Fruit fly (Drosophila melanogaster) whole organism, adult: ENCODE results near the gene ND-42.

Source experiments
- CG11617 ChIP-seq: fragments of 200-800 bp; sonication (Bioruptor generic); optimal IDR thresholded peaks from 2 replicates; lab custom pipeline; 2017; ENCODE audit warnings: mild to moderate bottlenecking, missing biosample characterization, missing genetic modification reagents, missing genetic modification characterization
- CG12768 ChIP-seq: fragments of 200-800 bp; sonication (Bioruptor generic); optimal IDR thresholded peaks from 2 replicates; lab custom pipeline; 2017; ENCODE audit warnings: missing biosample characterization, missing genetic modification characterization, mild to moderate bottlenecking, moderate library complexity, missing genetic modification reagents
- CG14711 ChIP-seq: fragments of 200-800 bp; sonication (Bioruptor generic); optimal IDR thresholded peaks from 2 replicates; lab custom pipeline; 2018; ENCODE audit warnings: missing biosample characterization, mild to moderate bottlenecking, missing genetic modification characterization, moderate library complexity
- CG1620 ChIP-seq: fragments of 200-800 bp; sonication (Bioruptor generic); optimal IDR thresholded peaks from 2 replicates; lab custom pipeline; 2016; ENCODE audit warnings: missing biosample characterization, missing genetic modification characterization
- CG33017 ChIP-seq: fragments of 200-800 bp; sonication (Bioruptor generic); optimal IDR thresholded peaks from 2 replicates; lab custom pipeline; 2018; ENCODE audit warnings: missing biosample characterization, mild to moderate bottlenecking, missing genetic modification characterization, moderate library complexity
- CG5204 ChIP-seq: fragments of 200-800 bp; sonication (Bioruptor generic); optimal IDR thresholded peaks from 2 replicates; lab custom pipeline; 2016; ENCODE audit warnings: missing biosample characterization, missing genetic modification characterization
- CG7045 ChIP-seq: fragments of 200-800 bp; sonication (Bioruptor generic); optimal IDR thresholded peaks from 2 replicates; lab custom pipeline; 2017; ENCODE audit warnings: missing biosample characterization, mild to moderate bottlenecking, missing genetic modification characterization
- CG7101 ChIP-seq: fragments of 200-800 bp; sonication (Bioruptor generic); optimal IDR thresholded peaks from 2 replicates; lab custom pipeline; 2018; ENCODE audit warnings: missing biosample characterization, mild to moderate bottlenecking, missing genetic modification characterization, moderate library complexity
- Clk ChIP-seq: fragments of 200-800 bp; sonication (Bioruptor generic); optimal IDR thresholded peaks from 2 replicates; lab custom pipeline; 2017; ENCODE audit warnings: missing biosample characterization, missing genetic modification characterization
- Crg-1 ChIP-seq: fragments of 200-800 bp; sonication (Bioruptor generic); optimal IDR thresholded peaks from 2 replicates; lab custom pipeline; 2016; ENCODE audit warnings: missing biosample characterization, missing genetic modification characterization
- Hr96 ChIP-seq: fragments of 200-800 bp; sonication (Bioruptor generic); optimal IDR thresholded peaks from 2 replicates; lab custom pipeline; 2016; ENCODE audit warnings: missing biosample characterization, missing genetic modification characterization
- Mnt ChIP-seq: fragments of 200-800 bp; sonication (Bioruptor generic); optimal IDR thresholded peaks from 2 replicates; lab custom pipeline; 2016; ENCODE audit warnings: missing biosample characterization, mild to moderate bottlenecking, missing genetic modification characterization
- bab1 ChIP-seq: fragments of 200-800 bp; sonication (Bioruptor generic); optimal IDR thresholded peaks from 3 replicates; lab custom pipeline; 2019; ENCODE audit warnings: missing biosample characterization, mild to moderate bottlenecking, missing genetic modification characterization, moderate library complexity
- cic ChIP-seq: fragments of 200-800 bp; sonication (Bioruptor generic); optimal IDR thresholded peaks from 2 replicates; lab custom pipeline; 2017; ENCODE audit warnings: missing biosample characterization, mild to moderate bottlenecking, missing genetic modification characterization, moderate library complexity
- cnc ChIP-seq, 2 experiments: fragments of >200 bp; optimal IDR thresholded peaks; 2 replicates each; lab custom pipeline; 2017
- kay ChIP-seq: fragments of 200-800 bp; sonication (Bioruptor generic); peaks from one replicate; lab custom pipeline; 2016; ENCODE audit warnings: missing biosample characterization, missing genetic modification characterization, borderline replicate concordance
- ovo ChIP-seq: fragments of 200-800 bp; sonication (Bioruptor generic); optimal IDR thresholded peaks from 2 replicates; lab custom pipeline; 2016; ENCODE audit warnings: missing biosample characterization, missing genetic modification characterization
- pad ChIP-seq: fragments of 200-800 bp; sonication (Bioruptor generic); optimal IDR thresholded peaks from 3 replicates; lab custom pipeline; 2017; ENCODE audit warnings: missing biosample characterization, missing genetic modification characterization, mild to moderate bottlenecking, moderate library complexity, missing genetic modification reagents
- tj ChIP-seq: fragments of 200-800 bp; sonication (Bioruptor generic); optimal IDR thresholded peaks from 3 replicates; lab custom pipeline; 2017; ENCODE audit warnings: missing biosample characterization, mild to moderate bottlenecking, missing genetic modification characterization, moderate library complexity
- toe ChIP-seq: fragments of 200-800 bp; sonication (Bioruptor generic); optimal IDR thresholded peaks from 2 replicates; lab custom pipeline; 2016; ENCODE audit warnings: missing biosample characterization, missing genetic modification characterization

Gene ND-42

dm6 chr3R:22026922-22027742 lies at the start of gene ND-42, which contains the start of gene Cchl:
ND-42 (plus strand) TSS chr3R:22027709.
Cchl (minus strand) TSS chr3R:22027480.
- TF ChIP-seq cnc (optimal IDR thresholded peaks at IDR 0.05; lab: Kevin White, UChicago) (no peak), CG5204 (GFP tag; lab: Kevin White, UChicago) (no peak), Clk (peak; percentile 57), toe (GFP tag; lab: Kevin White, UChicago) (no peak), CG12768 (GFP tag; lab: Kevin White, UChicago) (peak; percentile 93), CG14711 (tag; lab: Kevin White, UChicago) (peak; percentile 93), CG33017 (tag; lab: Kevin White, UChicago) (peak; percentile 81), CG7101 (tag; lab: Kevin White, UChicago) (peak; percentile 91), CG1620 (peak; percentile 88), CG11617 (GFP tag; lab: Kevin White, UChicago) (peak; percentile 94), pad (peak; percentile 84), ovo (GFP tag; lab: Kevin White, UChicago) (peak; percentile 69), cic (GFP tag; lab: Kevin White, UChicago) (peak; percentile 47), CG7045 (GFP tag; lab: Kevin White, UChicago) (peak; percentile 84), Mnt (peak; percentile 82), tj (GFP tag; lab: Kevin White, UChicago) (peak; percentile 63), Crg-1 (GFP tag; lab: Kevin White, UChicago) (peak; percentile 91), bab1 (GFP tag; lab: Kevin White, UChicago) (peak; percentile 84), kay (GFP tag; lab: Kevin White, UChicago) (no peak), Hr96 (no peak)

- no peak for TF ChIP-seq CG1620
- TF ChIP-seq tj (GFP tag; lab: Kevin White, UChicago): peak; percentile 82
- no peak for TF ChIP-seq Crg-1 (GFP tag; lab: Kevin White, UChicago)
- TF ChIP-seq cnc (optimal IDR thresholded peaks at IDR 0.05; lab: Kevin White, UChicago): no peak
- TF ChIP-seq CG5204 (GFP tag; lab: Kevin White, UChicago): no peak
- TF ChIP-seq CG12768 (GFP tag; lab: Kevin White, UChicago): peak; percentile 19
- no peak for TF ChIP-seq ovo (GFP tag; lab: Kevin White, UChicago)
- no peak for TF ChIP-seq Mnt
- peak; percentile 30 for TF ChIP-seq CG7045 (GFP tag; lab: Kevin White, UChicago)
- TF ChIP-seq cic (GFP tag; lab: Kevin White, UChicago): peak; percentile 15
- TF ChIP-seq CG11617 (GFP tag; lab: Kevin White, UChicago): no peak
- TF ChIP-seq kay (GFP tag; lab: Kevin White, UChicago): peak; percentile 94
Measured at dm6 chr3R:21977784-21978183, 49.7 kb upstream of the ND-42 start.

dm6 chr3R:21979386-21979785 lies 48.1 kb upstream of the ND-42 start:
- TF ChIP-seq cnc (optimal IDR thresholded peaks at IDR 0.05; lab: Kevin White, UChicago) (no peak), CG14711 (tag; lab: Kevin White, UChicago) (no peak), toe (GFP tag; lab: Kevin White, UChicago) (no peak), cic (GFP tag; lab: Kevin White, UChicago) (no peak), pad (no peak)

- TF ChIP-seq ovo (GFP tag; lab: Kevin White, UChicago): no peak
- TF ChIP-seq CG5204 (GFP tag; lab: Kevin White, UChicago): no peak
- TF ChIP-seq bab1 (GFP tag; lab: Kevin White, UChicago): no peak
- TF ChIP-seq CG14711 (tag; lab: Kevin White, UChicago): no peak
- no peak for TF ChIP-seq CG7045 (GFP tag; lab: Kevin White, UChicago)
- no peak for TF ChIP-seq Crg-1 (GFP tag; lab: Kevin White, UChicago)
- TF ChIP-seq CG11617 (GFP tag; lab: Kevin White, UChicago): no peak
- no peak for TF ChIP-seq CG12768 (GFP tag; lab: Kevin White, UChicago)
- TF ChIP-seq kay (GFP tag; lab: Kevin White, UChicago): no peak
- no peak for TF ChIP-seq Mnt
- no peak for TF ChIP-seq Hr96
- no peak for TF ChIP-seq CG1620
- TF ChIP-seq toe (GFP tag; lab: Kevin White, UChicago): no peak
- no peak for TF ChIP-seq tj (GFP tag; lab: Kevin White, UChicago)
- TF ChIP-seq pad: no peak
- TF ChIP-seq CG33017 (tag; lab: Kevin White, UChicago): no peak
- TF ChIP-seq cic (GFP tag; lab: Kevin White, UChicago): no peak
- TF ChIP-seq Clk: no peak
- TF ChIP-seq cnc (optimal IDR thresholded peaks at IDR 0.05; lab: Kevin White, UChicago): no peak
- no peak for TF ChIP-seq CG7101 (tag; lab: Kevin White, UChicago)
Measured at dm6 chr3R:21987546-21987945, 40.0 kb upstream of the ND-42 start.

- TF ChIP-seq toe (GFP tag; lab: Kevin White, UChicago) (no peak), tj (GFP tag; lab: Kevin White, UChicago) (peak; percentile 31)
Measured at dm6 chr3R:21989770-21990169, 37.7 kb upstream of the ND-42 start.

- TF ChIP-seq CG33017 (tag; lab: Kevin White, UChicago): no peak
- TF ChIP-seq CG12768 (GFP tag; lab: Kevin White, UChicago): no peak
Measured at dm6 chr3R:21991603-21992002, 35.9 kb upstream of the ND-42 start.
